Fruit fly (Drosophila melanogaster): ENCODE data around the gene fon.

dm6 chr2L:19389749-19390148, 3.7 kb upstream of the fon start, which contains the start of gene CG17549:
- TF ChIP-seq CG12768 (GFP tag; optimal IDR thresholded peaks at IDR 0.05) (no peak), cnc (optimal IDR thresholded peaks at IDR 0.05) (no peak), Clk (GFP tag; optimal IDR thresholded peaks at IDR 0.05) (no peak)
